ENCODE assay signal across 5 fruit fly cellular contexts in genomic region chrX:19353442-19354204, dm6.
TF ChIP-seq lines count a peak whose summit lies in the region.

No protein-coding gene starts in this region.

- no peak for TF ChIP-seq CTCF in whole organism, embryonic (GFP tag; optimal IDR thresholded peaks at IDR 0.05; lab: Kevin White, UChicago)

TF ChIP-seq in whole organism, adult, 20 proteins besides CTCF, POLR2A, EP300 and RAD21:
- TF ChIP-seq ovo (GFP tag; optimal IDR thresholded peaks at IDR 0.05; lab: Kevin White, UChicago) (peak; percentile 79), Clk (GFP tag; optimal IDR thresholded peaks at IDR 0.05; lab: Kevin White, UChicago) (no peak), CG7101 (tag; optimal IDR thresholded peaks at IDR 0.05; lab: Kevin White, UChicago) (no peak), CG5204 (GFP tag; optimal IDR thresholded peaks at IDR 0.05; lab: Kevin White, UChicago) (no peak), pad (GFP tag; optimal IDR thresholded peaks at IDR 0.05; lab: Kevin White, UChicago) (peak; percentile 78), tj (GFP tag; optimal IDR thresholded peaks at IDR 0.05; lab: Kevin White, UChicago) (peak; percentile 94), Mnt (GFP tag; optimal IDR thresholded peaks at IDR 0.05; lab: Kevin White, UChicago) (peak; percentile 20)

TF ChIP-seq in whole organism, embryonic, 481 proteins besides CTCF, POLR2A, EP300 and RAD21 (continues in another document):
- TF ChIP-seq gcm2 (GFP tag; optimal IDR thresholded peaks at IDR 0.05; lab: Kevin White, UChicago): no peak
- no peak for TF ChIP-seq hkb (optimal IDR thresholded peaks at IDR 0.05; lab: Kevin White, UChicago)
- TF ChIP-seq hkb (GFP tag; IDR thresholded peaks at IDR 0.05; lab: Robert Waterston, UW): no peak
- no peak for TF ChIP-seq CHES-1-like (GFP tag; optimal IDR thresholded peaks at IDR 0.05; lab: Kevin White, UChicago)
- peak; percentile 87 for TF ChIP-seq cg (GFP tag; optimal IDR thresholded peaks at IDR 0.05; lab: Kevin White, UChicago)
- TF ChIP-seq grau (tag; optimal IDR thresholded peaks at IDR 0.05; lab: Kevin White, UChicago): no peak
- peak; percentile 81 for TF ChIP-seq sqz (GFP tag; optimal IDR thresholded peaks at IDR 0.05; lab: Kevin White, UChicago)
- TF ChIP-seq Scr (GFP tag; IDR thresholded peaks at IDR 0.05; lab: Robert Waterston, UW; ENCODE audit: partially characterized antibody): 0 out of 2 replicates have a peak, but pooled peaks have one; percentile 11
- TF ChIP-seq D19B (GFP tag; optimal IDR thresholded peaks at IDR 0.05; lab: Kevin White, UChicago): peak; percentile 73
- TF ChIP-seq crol (GFP tag; IDR thresholded peaks at IDR 0.05; lab: Robert Waterston, UW): peak; percentile 65
- no peak for TF ChIP-seq CG8765 (GFP tag; IDR thresholded peaks at IDR 0.05; lab: Robert Waterston, UW)
- peak; percentile 95 for TF ChIP-seq pros (GFP tag; optimal IDR thresholded peaks at IDR 0.05; lab: Kevin White, UChicago)
- no peak for TF ChIP-seq ash1 (GFP tag; optimal IDR thresholded peaks at IDR 0.05; lab: Kevin White, UChicago)
- TF ChIP-seq crc (GFP tag; optimal IDR thresholded peaks at IDR 0.05; lab: Kevin White, UChicago): no peak
- no peak for TF ChIP-seq CG13624 (GFP tag; optimal IDR thresholded peaks at IDR 0.05; lab: Kevin White, UChicago)
- peak; percentile 49 for TF ChIP-seq CG10543 (GFP tag; optimal IDR thresholded peaks at IDR 0.05; lab: Kevin White, UChicago)
- no peak for TF ChIP-seq bbx (GFP tag; IDR thresholded peaks at IDR 0.05; lab: Robert Waterston, UW; ENCODE audit: partially characterized antibody)
- TF ChIP-seq Kr (GFP tag; optimal IDR thresholded peaks at IDR 0.05; lab: Kevin White, UChicago): peak; percentile 97
- no peak for TF ChIP-seq az2 (GFP tag; optimal IDR thresholded peaks at IDR 0.05; lab: Kevin White, UChicago)
- TF ChIP-seq CG4820 (GFP tag; optimal IDR thresholded peaks at IDR 0.05; lab: Kevin White, UChicago): no peak
- 0 out of 2 replicates have a peak, but pooled peaks have one; percentile 17 for TF ChIP-seq rib (GFP tag; IDR thresholded peaks at IDR 0.05; lab: Robert Waterston, UW)

TF ChIP-seq in whole organism, prepupa, 60 proteins besides CTCF, POLR2A, EP300 and RAD21 (continues in another document):
- no peak for TF ChIP-seq CG4318 (GFP tag; optimal IDR thresholded peaks at IDR 0.05; lab: Kevin White, UChicago)
- TF ChIP-seq cyc (GFP tag; optimal IDR thresholded peaks at IDR 0.05; lab: Kevin White, UChicago): no peak
- TF ChIP-seq CG3919 (GFP tag; optimal IDR thresholded peaks at IDR 0.05; lab: Kevin White, UChicago): no peak
- TF ChIP-seq svp (GFP tag; lab: Kevin White, UChicago): peak; percentile 28
- no peak for TF ChIP-seq lz (GFP tag; optimal IDR thresholded peaks at IDR 0.05; lab: Kevin White, UChicago)
- TF ChIP-seq CG1621 (tag; optimal IDR thresholded peaks at IDR 0.05; lab: Kevin White, UChicago): no peak
- no peak for TF ChIP-seq achi (GFP tag; optimal IDR thresholded peaks at IDR 0.05; lab: Kevin White, UChicago)
- TF ChIP-seq CG15336 (GFP tag; IDR thresholded peaks at IDR 0.05; lab: Robert Waterston, UW): no peak
- TF ChIP-seq CG10669 (GFP tag; optimal IDR thresholded peaks at IDR 0.05; lab: Kevin White, UChicago): no peak
- peak; percentile 59 for TF ChIP-seq Eip78C (GFP tag; lab: Kevin White, UChicago)
- TF ChIP-seq CG10631 (GFP tag; optimal IDR thresholded peaks at IDR 0.05; lab: Kevin White, UChicago): no peak
- TF ChIP-seq Gug (GFP tag; IDR thresholded peaks at IDR 0.05; lab: Robert Waterston, UW): no peak
- no peak for TF ChIP-seq fd85E (GFP tag; optimal IDR thresholded peaks at IDR 0.05; lab: Kevin White, UChicago)
- no peak for TF ChIP-seq dac (GFP tag; optimal IDR thresholded peaks at IDR 0.05; lab: Kevin White, UChicago)
- no peak for TF ChIP-seq pdm3 (GFP tag; optimal IDR thresholded peaks at IDR 0.05; lab: Kevin White, UChicago)
- peak; percentile 54 for TF ChIP-seq CG6163 (GFP tag; IDR thresholded peaks at IDR 0.05; lab: Robert Waterston, UW)
- TF ChIP-seq CG6276 (GFP tag; optimal IDR thresholded peaks at IDR 0.05; lab: Kevin White, UChicago): no peak
- no peak for TF ChIP-seq CG11762 (GFP tag; optimal IDR thresholded peaks at IDR 0.05; lab: Kevin White, UChicago; ENCODE audit: insufficient read depth)
- TF ChIP-seq esn (GFP tag; optimal IDR thresholded peaks at IDR 0.05; lab: Kevin White, UChicago): no peak
- no peak for TF ChIP-seq OdsH (GFP tag; optimal IDR thresholded peaks at IDR 0.05; lab: Kevin White, UChicago)
- TF ChIP-seq ss (GFP tag; optimal IDR thresholded peaks at IDR 0.05; lab: Kevin White, UChicago): peak in 1 of 2 experiments; percentile 24
- TF ChIP-seq Eip75B (GFP tag; optimal IDR thresholded peaks at IDR 0.05; lab: Kevin White, UChicago): no peak
- TF ChIP-seq Eip93F (GFP tag; optimal IDR thresholded peaks at IDR 0.05; lab: Kevin White, UChicago): no peak
- no peak for TF ChIP-seq fd59A (GFP tag; optimal IDR thresholded peaks at IDR 0.05; lab: Kevin White, UChicago)

TF ChIP-seq in whole organism, pupa, 21 proteins besides CTCF, POLR2A, EP300 and RAD21:
- no peak for TF ChIP-seq rn (GFP tag; IDR thresholded peaks at IDR 0.05; lab: Robert Waterston, UW)
- no peak for TF ChIP-seq Ets98B (GFP tag; IDR thresholded peaks at IDR 0.05; lab: Robert Waterston, UW)
- TF ChIP-seq gl (tag; optimal IDR thresholded peaks at IDR 0.05; lab: Kevin White, UChicago): peak; percentile 11
- no peak for TF ChIP-seq CG17806 (tag; optimal IDR thresholded peaks at IDR 0.05; lab: Kevin White, UChicago)
- TF ChIP-seq Snoo (tag; optimal IDR thresholded peaks at IDR 0.05; lab: Kevin White, UChicago): no peak
- peak; percentile 42; the same call in 1 of the 3 replicates for TF ChIP-seq fd96Ca (GFP tag; IDR thresholded peaks at IDR 0.05; lab: Robert Waterston, UW)
- no peak for TF ChIP-seq CG8159 (tag; optimal IDR thresholded peaks at IDR 0.05; lab: Kevin White, UChicago)
- TF ChIP-seq Pif1B (GFP tag; optimal IDR thresholded peaks at IDR 0.05; lab: Kevin White, UChicago): no peak
- TF ChIP-seq EcR (GFP tag; optimal IDR thresholded peaks at IDR 0.05; lab: Kevin White, UChicago): peak; percentile 13
- TF ChIP-seq CG13204 (GFP tag; optimal IDR thresholded peaks at IDR 0.05; lab: Kevin White, UChicago): no peak
- TF ChIP-seq CG4496 (GFP tag; IDR thresholded peaks at IDR 0.05; lab: Robert Waterston, UW): 0 out of 3 replicates have a peak, but pooled peaks have one; percentile 29
- no peak for TF ChIP-seq D1 (tag; optimal IDR thresholded peaks at IDR 0.05; lab: Kevin White, UChicago)

TF ChIP-seq in whole organism, wandering third instar larva, 38 proteins besides CTCF, POLR2A, EP300 and RAD21:
- TF ChIP-seq Dif (GFP tag; optimal IDR thresholded peaks at IDR 0.05; lab: Kevin White, UChicago; ENCODE audit: partially characterized antibody): peak; percentile 69
- peak; percentile 34 for TF ChIP-seq fru (GFP tag; optimal IDR thresholded peaks at IDR 0.05; lab: Kevin White, UChicago)
- TF ChIP-seq br (GFP tag; optimal IDR thresholded peaks at IDR 0.05; lab: Kevin White, UChicago): no peak
- TF ChIP-seq pan (optimal IDR thresholded peaks at IDR 0.05; lab: Kevin White, UChicago): no peak
- no peak for TF ChIP-seq dsf (GFP tag; optimal IDR thresholded peaks at IDR 0.05; lab: Kevin White, UChicago; ENCODE audit: borderline replicate concordance)
- TF ChIP-seq dl (GFP tag; optimal IDR thresholded peaks at IDR 0.05; lab: Kevin White, UChicago; ENCODE audit: insufficient read depth in 1 of 2, partially characterized antibody in 2 of 2): peak in 1 of 2 experiments; percentile 75
- peak; percentile 77 for TF ChIP-seq Vsx2 (GFP tag; optimal IDR thresholded peaks at IDR 0.05; lab: Kevin White, UChicago; ENCODE audit: partially characterized antibody)
- TF ChIP-seq CG32264 (GFP tag; optimal IDR thresholded peaks at IDR 0.05; lab: Kevin White, UChicago): no peak
- no peak for TF ChIP-seq Rel (GFP tag; optimal IDR thresholded peaks at IDR 0.05; lab: Kevin White, UChicago)
- peak; percentile 48 for TF ChIP-seq Rel (tag; optimal IDR thresholded peaks at IDR 0.05; lab: Kevin White, UChicago)
- no peak for TF ChIP-seq tai (GFP tag; optimal IDR thresholded peaks at IDR 0.05; lab: Kevin White, UChicago)
- no peak for TF ChIP-seq OdsH (GFP tag; optimal IDR thresholded peaks at IDR 0.05; lab: Kevin White, UChicago)
- TF ChIP-seq psq (GFP tag; optimal IDR thresholded peaks at IDR 0.05; lab: Kevin White, UChicago): peak; percentile 72
- TF ChIP-seq GATAd (GFP tag; optimal IDR thresholded peaks at IDR 0.05; lab: Kevin White, UChicago): no peak
- TF ChIP-seq Hr83 (GFP tag; optimal IDR thresholded peaks at IDR 0.05; lab: Kevin White, UChicago; ENCODE audit: poor library complexity, severe bottlenecking): peak; percentile 26
- TF ChIP-seq CG9705 (GFP tag; optimal IDR thresholded peaks at IDR 0.05; lab: Kevin White, UChicago): no peak
